Fruit fly (Drosophila melanogaster): ENCODE measurements around the gene Pkc98E.

Pkc98E gene

DNA sequence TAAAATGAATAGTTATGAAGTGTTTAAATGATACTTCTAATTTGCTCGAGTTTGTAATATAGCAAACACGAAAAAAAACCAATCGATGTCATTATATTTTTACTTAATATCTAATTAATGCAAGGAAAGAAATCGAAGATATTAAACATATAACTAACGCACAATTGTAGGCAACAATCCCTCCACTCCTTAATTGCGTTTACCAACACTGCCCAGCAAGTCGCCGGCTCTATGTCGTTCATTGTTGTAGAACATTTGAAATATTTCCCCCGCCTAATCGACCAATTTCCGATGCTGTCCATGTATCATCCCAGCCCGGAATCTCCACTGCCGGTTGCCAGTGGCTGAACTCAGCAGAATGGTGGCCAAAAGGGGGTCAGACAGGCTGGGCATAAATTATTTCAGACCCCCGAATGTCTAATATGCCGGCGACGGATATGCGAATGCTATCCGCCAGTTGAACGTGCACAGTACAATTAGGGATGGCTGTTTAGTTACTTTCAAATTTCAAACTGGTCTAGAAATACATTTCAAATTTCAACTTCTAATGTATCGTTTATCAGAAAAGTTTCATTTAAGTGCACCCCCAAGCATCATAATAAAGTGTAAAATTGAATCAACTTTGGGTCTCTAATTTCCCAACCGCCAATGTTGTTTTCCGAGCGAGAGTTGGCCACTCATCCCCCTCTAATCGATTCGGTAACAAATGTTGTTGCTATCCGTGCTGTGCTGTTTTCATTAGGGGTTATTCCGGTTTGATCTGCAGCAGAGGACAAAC, 29.7 kb downstream of the Pkc98E start (continued):
- TF ChIP-seq tx (GFP tag; optimal IDR thresholded peaks at IDR 0.05): peak; percentile 29
- peak; percentile 59 for TF ChIP-seq CG7839 (tag; optimal IDR thresholded peaks at IDR 0.05)
- TF ChIP-seq MESR4 (GFP tag; optimal IDR thresholded peaks at IDR 0.05): no peak
- TF ChIP-seq CG8388 (GFP tag; optimal IDR thresholded peaks at IDR 0.05): peak; percentile 13
- peak; percentile 40 for TF ChIP-seq CoRest (tag; optimal IDR thresholded peaks at IDR 0.05)
- TF ChIP-seq tin (GFP tag; optimal IDR thresholded peaks at IDR 0.05): peak; percentile 15
- TF ChIP-seq Bgb (GFP tag; IDR thresholded peaks at IDR 0.05; ENCODE audit: partially characterized antibody): no peak
- no peak for TF ChIP-seq CG1233 (GFP tag; optimal IDR thresholded peaks at IDR 0.05)
- TF ChIP-seq CG10274 (GFP tag; optimal IDR thresholded peaks at IDR 0.05): peak; percentile 3
- TF ChIP-seq h (optimal IDR thresholded peaks at IDR 0.05): no peak
- no peak for TF ChIP-seq NC2α (GFP tag; optimal IDR thresholded peaks at IDR 0.05)
- no peak for TF ChIP-seq CG11723 (GFP tag; optimal IDR thresholded peaks at IDR 0.05)
- no peak for TF ChIP-seq Hr3 (GFP tag; optimal IDR thresholded peaks at IDR 0.05)
- no peak for TF ChIP-seq Chrac-16 (GFP tag; optimal IDR thresholded peaks at IDR 0.05)
- no peak for TF ChIP-seq CG31224 (GFP tag; IDR thresholded peaks at IDR 0.05)
- no peak for TF ChIP-seq CG5245 (GFP tag; optimal IDR thresholded peaks at IDR 0.05)
- peak; percentile 50; the same call in 1 of the 2 replicates for TF ChIP-seq H2.0 (GFP tag; IDR thresholded peaks at IDR 0.05)
- peak; percentile 53 for TF ChIP-seq bcd (GFP tag; optimal IDR thresholded peaks at IDR 0.05)
- no peak for TF ChIP-seq CG15073 (GFP tag; optimal IDR thresholded peaks at IDR 0.05)
- TF ChIP-seq Atf6 (GFP tag; IDR thresholded peaks at IDR 0.05): 0 out of 2 replicates have a peak, but pooled peaks have one; percentile 30
- TF ChIP-seq CG3847 (GFP tag; IDR thresholded peaks at IDR 0.05): 0 out of 2 replicates have a peak, but pooled peaks have one; percentile 13
- no peak for TF ChIP-seq eve (GFP tag; optimal IDR thresholded peaks at IDR 0.05)
- TF ChIP-seq CG7357 (GFP tag; IDR thresholded peaks at IDR 0.05): peak; percentile 29; the same call in 1 of the 3 replicates
- peak; percentile 61; the same call in 1 of the 2 replicates for TF ChIP-seq lmd (GFP tag; IDR thresholded peaks at IDR 0.05)
- TF ChIP-seq wek (GFP tag; optimal IDR thresholded peaks at IDR 0.05): no peak
- no peak for TF ChIP-seq slou (GFP tag; optimal IDR thresholded peaks at IDR 0.05)
- TF ChIP-seq CG11247 (GFP tag; IDR thresholded peaks at IDR 0.05): no peak
- no peak for TF ChIP-seq salm (tag; optimal IDR thresholded peaks at IDR 0.05)
- TF ChIP-seq CG8281 (tag; optimal IDR thresholded peaks at IDR 0.05): peak; percentile 17
- TF ChIP-seq CG7745 (tag; optimal IDR thresholded peaks at IDR 0.05): no peak
- no peak; the same call in 1 of the 2 replicates for TF ChIP-seq chm (GFP tag; IDR thresholded peaks at IDR 0.05)
- no peak for TF ChIP-seq dm (GFP tag; optimal IDR thresholded peaks at IDR 0.05)
- peak; percentile 74 for TF ChIP-seq Dbx (GFP tag; IDR thresholded peaks at IDR 0.05)
- no peak for TF ChIP-seq Eip74EF (GFP tag; optimal IDR thresholded peaks at IDR 0.05)
- no peak for TF ChIP-seq al (GFP tag; IDR thresholded peaks at IDR 0.05)
- no peak for TF ChIP-seq H15 (GFP tag; IDR thresholded peaks at IDR 0.05)
- TF ChIP-seq prd (optimal IDR thresholded peaks at IDR 0.05): no peak
- peak; percentile 48; the same call in 1 of the 3 replicates for TF ChIP-seq prd (GFP tag; IDR thresholded peaks at IDR 0.05)
- TF ChIP-seq mld (GFP tag; IDR thresholded peaks at IDR 0.05; ENCODE audit: partially characterized antibody): no peak
- TF ChIP-seq crc (GFP tag; optimal IDR thresholded peaks at IDR 0.05): peak; percentile 13
- TF ChIP-seq unpg (GFP tag; optimal IDR thresholded peaks at IDR 0.05): peak; percentile 16
- TF ChIP-seq CG6683 (GFP tag; optimal IDR thresholded peaks at IDR 0.05): no peak
- peak; percentile 69 for TF ChIP-seq CG2120 (GFP tag; optimal IDR thresholded peaks at IDR 0.05)
- TF ChIP-seq CG12942 (GFP tag; optimal IDR thresholded peaks at IDR 0.05): no peak
- TF ChIP-seq CG15011 (GFP tag; optimal IDR thresholded peaks at IDR 0.05): peak; percentile 26
- no peak for TF ChIP-seq CG13287 (GFP tag; IDR thresholded peaks at IDR 0.05; ENCODE audit: partially characterized antibody)
- peak; percentile 60 for TF ChIP-seq CG10267 (tag; optimal IDR thresholded peaks at IDR 0.05)
- TF ChIP-seq Atf3 (GFP tag; optimal IDR thresholded peaks at IDR 0.05): no peak
- no peak for TF ChIP-seq Nf-YC (tag; optimal IDR thresholded peaks at IDR 0.05)
- peak; percentile 22 for TF ChIP-seq Hand (GFP tag; optimal IDR thresholded peaks at IDR 0.05)
